Fruit fly (Drosophila melanogaster): Measurements from ENCODE around the gene CheA84a.

The CheA84a gene

dm6 chr3R:8171489-8172161 is 33.0 kb downstream of the CheA84a start (continued):
- TF ChIP-seq CG43689 (GFP tag; IDR thresholded peaks at IDR 0.05) (no peak), Max (GFP tag; optimal IDR thresholded peaks at IDR 0.05) (no peak), Chrac-16 (GFP tag; optimal IDR thresholded peaks at IDR 0.05) (peak; percentile 56), CG4328 (GFP tag; optimal IDR thresholded peaks at IDR 0.05) (no peak), Antp (GFP tag; optimal IDR thresholded peaks at IDR 0.05) (peak; percentile 36), Dll (GFP tag; IDR thresholded peaks at IDR 0.05; ENCODE audit: partially characterized antibody) (no peak), run (tag; optimal IDR thresholded peaks at IDR 0.05) (no peak), CG8765 (GFP tag; IDR thresholded peaks at IDR 0.05) (0 out of 2 replicates have a peak, but pooled peaks have one; percentile 22), phol (tag; optimal IDR thresholded peaks at IDR 0.05) (peak; percentile 68), Elba2 (GFP tag; optimal IDR thresholded peaks at IDR 0.05) (no peak), zf30C (GFP tag; optimal IDR thresholded peaks at IDR 0.05) (peak; percentile 63), fd64A (GFP tag; optimal IDR thresholded peaks at IDR 0.05) (no peak), CG34422 (GFP tag; IDR thresholded peaks at IDR 0.05) (no peak), wek (GFP tag; optimal IDR thresholded peaks at IDR 0.05) (no peak), CG2875 (GFP tag; optimal IDR thresholded peaks at IDR 0.05) (peak; percentile 48), wdn (GFP tag; IDR thresholded peaks at IDR 0.05) (no peak), D19A (tag; optimal IDR thresholded peaks at IDR 0.05) (peak; percentile 26), cwo (GFP tag; optimal IDR thresholded peaks at IDR 0.05) (no peak), CG31388 (GFP tag; optimal IDR thresholded peaks at IDR 0.05) (no peak), CG8478 (optimal IDR thresholded peaks at IDR 0.05) (no peak), CG2202 (tag; optimal IDR thresholded peaks at IDR 0.05) (no peak), tap (tag; optimal IDR thresholded peaks at IDR 0.05) (no peak), CG1603 (tag; optimal IDR thresholded peaks at IDR 0.05) (peak; percentile 70), fd102C (GFP tag; optimal IDR thresholded peaks at IDR 0.05) (no peak), az2 (GFP tag; optimal IDR thresholded peaks at IDR 0.05) (peak; percentile 56), Lim3 (GFP tag; IDR thresholded peaks at IDR 0.05) (no peak), CG6654 (GFP tag; optimal IDR thresholded peaks at IDR 0.05) (no peak), HmgZ (tag; optimal IDR thresholded peaks at IDR 0.05) (no peak), sr (GFP tag; IDR thresholded peaks at IDR 0.05) (no peak), sqz (GFP tag; optimal IDR thresholded peaks at IDR 0.05) (no peak), disco-r (GFP tag; optimal IDR thresholded peaks at IDR 0.05) (peak; percentile 14), Fer2 (tag; optimal IDR thresholded peaks at IDR 0.05) (no peak), hb (GFP tag; IDR thresholded peaks at IDR 0.05; ENCODE audit: partially characterized antibody) (no peak), nom (GFP tag; optimal IDR thresholded peaks at IDR 0.05) (no peak), PHDP (tag; optimal IDR thresholded peaks at IDR 0.05) (no peak), CG12659 (GFP tag; optimal IDR thresholded peaks at IDR 0.05) (no peak), CkIIα-i1 (GFP tag; IDR thresholded peaks at IDR 0.05) (no peak), CG17361 (GFP tag; IDR thresholded peaks at IDR 0.05) (peak; percentile 46; the same call in 1 of the 3 replicates), NC2β (GFP tag; optimal IDR thresholded peaks at IDR 0.05) (no peak), sens (GFP tag) (peak; percentile 91), CG30431 (GFP tag; optimal IDR thresholded peaks at IDR 0.05) (no peak), CG10321 (GFP tag; IDR thresholded peaks at IDR 0.05) (no peak), grau (tag; optimal IDR thresholded peaks at IDR 0.05) (peak; percentile 22), E2f2 (GFP tag; IDR thresholded peaks at IDR 0.05) (peak; percentile 18; the same call in 1 of the 2 replicates), mirr (GFP tag; optimal IDR thresholded peaks at IDR 0.05) (no peak), Doc3 (GFP tag; IDR thresholded peaks at IDR 0.05; ENCODE audit: partially characterized antibody) (no peak), CG7987 (GFP tag; optimal IDR thresholded peaks at IDR 0.05) (no peak), CG31441 (GFP tag; IDR thresholded peaks at IDR 0.05) (peak; percentile 74), kni (GFP tag; optimal IDR thresholded peaks at IDR 0.05) (peak; percentile 15), jigr1 (GFP tag; IDR thresholded peaks at IDR 0.05) (no peak)
